Worm (Caenorhabditis elegans) whole organism, L3 larva: ENCODE results near the gene ZK816.1.

Experiments used
- ceh-16 ChIP-seq: sonication (generic microtip); optimal IDR thresholded peaks from 2 replicates; lab custom pipeline; 2017; ENCODE audit warnings: missing biosample characterization, missing genetic modification characterization
- mml-1 ChIP-seq: fragments of 150-350 bp; sonication (generic microtip); optimal IDR thresholded peaks from 3 replicates; lab custom pipeline; 2014; ENCODE audit warnings: missing biosample characterization, missing genetic modification characterization
- nhr-11 ChIP-seq: fragments of 150-350 bp; optimal IDR thresholded peaks from 2 replicates; lab custom pipeline; 2014; ENCODE audit warnings: missing biosample characterization, missing genetic modification characterization
- nhr-12 ChIP-seq: fragments of 150-350 bp; optimal IDR thresholded peaks from 2 replicates; lab custom pipeline; 2014; ENCODE audit warnings: missing biosample characterization, missing genetic modification characterization
- nhr-237 ChIP-seq: fragments of 150-350 bp; optimal IDR thresholded peaks from 2 replicates; lab custom pipeline; 2014; ENCODE audit warnings: missing biosample characterization, missing genetic modification characterization
- nhr-25 ChIP-seq: sonication (generic microtip); optimal IDR thresholded peaks from 2 replicates; lab custom pipeline; 2017; ENCODE audit warnings: missing biosample characterization, missing genetic modification characterization
- pqm-1 ChIP-seq: fragments of 150-350 bp; optimal IDR thresholded peaks from 2 replicates; lab custom pipeline; 2017; ENCODE audit warnings: missing biosample characterization, missing genetic modification characterization, inconsistent platforms
- tbx-2 ChIP-seq: sonication (generic microtip); optimal IDR thresholded peaks from 2 replicates; lab custom pipeline; 2016; ENCODE audit warnings: mild to moderate bottlenecking, missing genetic modification characterization, missing compliant biosample characterization
- ztf-4 ChIP-seq: fragments of 150-350 bp; optimal IDR thresholded peaks from 2 replicates; lab custom pipeline; 2014; ENCODE audit warnings: missing biosample characterization, missing genetic modification characterization

DNA sequence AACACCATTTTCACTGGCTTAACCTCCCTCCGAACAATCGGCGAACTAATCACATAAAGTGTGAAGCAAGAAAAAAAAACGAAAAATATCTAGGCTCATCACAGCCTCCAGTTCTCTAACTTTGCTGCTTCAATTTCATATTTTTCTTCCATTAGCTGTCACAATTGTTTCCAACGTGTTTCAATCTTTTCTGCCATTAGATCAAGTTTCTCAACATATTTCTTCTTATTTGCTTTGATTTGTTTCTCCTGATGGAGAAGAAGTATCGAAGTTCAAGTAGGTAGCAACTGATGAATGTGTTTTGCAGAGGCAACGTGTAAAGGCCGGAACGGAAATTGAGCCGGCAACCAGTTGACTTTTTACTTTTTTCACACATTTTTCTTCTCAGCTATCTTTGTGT is 28.7 kb downstream of the ZK816.1 start, which contains the start of gene ZK563.7:
- TF ChIP-seq pqm-1 (tag; lab: Kevin White, UChicago), result no peak
- no peak for TF ChIP-seq nhr-12 (tag; lab: Kevin White, UChicago)
- no peak for TF ChIP-seq ztf-4 (tag; lab: Kevin White, UChicago)
- no peak for TF ChIP-seq nhr-11
- no peak for TF ChIP-seq mml-1 (tag; lab: Kevin White, UChicago)
- no peak for TF ChIP-seq ceh-16 (tag; lab: Kevin White, UChicago)
- TF ChIP-seq tbx-2 (tag; lab: Kevin White, UChicago), result no peak
- no peak for TF ChIP-seq nhr-25 (tag; lab: Kevin White, UChicago)
- TF ChIP-seq nhr-237 (tag; lab: Kevin White, UChicago), result no peak
